Fruit fly (Drosophila melanogaster) whole organism, embryonic: ENCODE measurements around the gene Lamtor5.
A peak's percentile ranks its signal among the peaks of the same experiment; 100 is the strongest.

Experiments used
- Abd-B ChIP-seq: fragments of 200-800 bp; sonication (Bioruptor generic); optimal IDR thresholded peaks from 2 replicates; lab custom pipeline; 2018; ENCODE audit warnings: missing biosample characterization, mild to moderate bottlenecking, missing genetic modification characterization, moderate library complexity
- Adf1 ChIP-seq: fragments of 200-800 bp; sonication (Bioruptor generic); IDR thresholded peaks from 2 replicates; pipeline ENCODE4 v1.3.6; 2022; ENCODE audit warnings: missing biosample characterization, missing genetic modification characterization
- CG10209 ChIP-seq: fragments of 200-800 bp; sonication (Bioruptor generic); optimal IDR thresholded peaks from 3 replicates; lab custom pipeline; 2017; ENCODE audit warnings: missing biosample characterization, mild to moderate bottlenecking, missing genetic modification characterization, missing genetic modification reagents
- CG10654 ChIP-seq: fragments of 200-800 bp; sonication (Bioruptor generic); optimal IDR thresholded peaks from 2 replicates; lab custom pipeline; 2016; ENCODE audit warnings: missing biosample characterization, missing genetic modification characterization
- CG10979 ChIP-seq: fragments of 200-800 bp; sonication (Bioruptor generic); optimal IDR thresholded peaks from 2 replicates; lab custom pipeline; 2018; ENCODE audit warnings: missing biosample characterization, mild to moderate bottlenecking, missing genetic modification characterization, moderate library complexity
- CG12391 ChIP-seq: fragments of 200-800 bp; sonication (Bioruptor generic); optimal IDR thresholded peaks from 3 replicates; lab custom pipeline; 2018; ENCODE audit warnings: missing biosample characterization, mild to moderate bottlenecking, missing genetic modification characterization, moderate library complexity
- CG12659 ChIP-seq: fragments of 200-800 bp; sonication (Bioruptor generic); optimal IDR thresholded peaks from 3 replicates; lab custom pipeline; 2017; ENCODE audit warnings: mild to moderate bottlenecking, missing biosample characterization, missing genetic modification reagents, missing genetic modification characterization
- CG13424 ChIP-seq: fragments of 200-800 bp; sonication (Bioruptor generic); optimal IDR thresholded peaks from 2 replicates; lab custom pipeline; 2019; ENCODE audit warnings: missing biosample characterization, mild to moderate bottlenecking, missing genetic modification characterization, moderate library complexity
- CG15073 ChIP-seq: fragments of 200-800 bp; sonication (Bioruptor generic); optimal IDR thresholded peaks from 2 replicates; lab custom pipeline; 2016; ENCODE audit warnings: missing biosample characterization, missing genetic modification characterization
- CG1529 ChIP-seq: fragments of 200-800 bp; sonication (Bioruptor generic); optimal IDR thresholded peaks from 3 replicates; lab custom pipeline; 2018; ENCODE audit warnings: missing biosample characterization, missing genetic modification characterization
- CG17385 ChIP-seq: fragments of 200-800 bp; sonication (Bioruptor generic); optimal IDR thresholded peaks from 3 replicates; lab custom pipeline; 2018; ENCODE audit warnings: missing biosample characterization, mild to moderate bottlenecking, missing genetic modification characterization
- CG2875 ChIP-seq: fragments of 200-800 bp; sonication (Bioruptor generic); optimal IDR thresholded peaks from 2 replicates; lab custom pipeline; 2017; ENCODE audit warnings: missing biosample characterization, mild to moderate bottlenecking, missing genetic modification characterization, missing genetic modification reagents
- CG3407 ChIP-seq: fragments of 200-800 bp; sonication (Bioruptor generic); optimal IDR thresholded peaks from 2 replicates; lab custom pipeline; 2018; ENCODE audit warnings: missing biosample characterization, mild to moderate bottlenecking, missing genetic modification characterization
- CG5180 ChIP-seq: fragments of 200-800 bp; sonication (Bioruptor generic); optimal IDR thresholded peaks from 3 replicates; lab custom pipeline; 2017; ENCODE audit warnings: missing biosample characterization, missing genetic modification characterization, mild to moderate bottlenecking, moderate library complexity, missing genetic modification reagents
- CG6272 ChIP-seq: fragments of 200-800 bp; sonication (Bioruptor generic); IDR thresholded peaks from 2 replicates; pipeline ENCODE4 v1.3.6; 2022; ENCODE audit warnings: missing biosample characterization, missing genetic modification characterization
- CG6765 ChIP-seq: fragments of 200-800 bp; sonication (Bioruptor generic); optimal IDR thresholded peaks from 3 replicates; lab custom pipeline; 2017; ENCODE audit warnings: missing biosample characterization, mild to moderate bottlenecking, missing genetic modification characterization
- CG8089 ChIP-seq: fragments of 200-800 bp; sonication (Bioruptor generic); optimal IDR thresholded peaks from 3 replicates; lab custom pipeline; 2016; ENCODE audit warnings: missing biosample characterization, missing genetic modification characterization
- CG8359 ChIP-seq: fragments of 200-800 bp; sonication (Bioruptor generic); optimal IDR thresholded peaks from 2 replicates; lab custom pipeline; 2017; ENCODE audit warnings: missing biosample characterization, mild to moderate bottlenecking, missing genetic modification characterization, borderline replicate concordance
- CG9817 ChIP-seq: fragments of 200-800 bp; sonication (Bioruptor generic); optimal IDR thresholded peaks from 2 replicates; lab custom pipeline; 2018; ENCODE audit warnings: missing biosample characterization, mild to moderate bottlenecking, missing genetic modification characterization, moderate library complexity
- Deaf1 ChIP-seq: fragments of 200-800 bp; optimal IDR thresholded peaks from 3 replicates; lab custom pipeline; 2019; ENCODE audit warnings: missing biosample characterization, mild to moderate bottlenecking, missing genetic modification characterization, moderate library complexity
- Dfd ChIP-seq, 2 experiments: fragments of >200 bp; optimal IDR thresholded peaks; 2 replicates each; lab custom pipeline; 2017; ENCODE audit warnings: missing biosample characterization in 2 of 2, missing genetic modification characterization in 2 of 2
- GATAe ChIP-seq: fragments of 200-800 bp; sonication (Bioruptor generic); conservative IDR thresholded peaks from 2 replicates; pipeline ENCODE4 v1.3.6; 2022; ENCODE audit warnings: missing biosample characterization, missing genetic modification characterization
- Hey ChIP-seq: fragments of 200-800 bp; sonication (Bioruptor generic); optimal IDR thresholded peaks from 3 replicates; lab custom pipeline; 2018; ENCODE audit warnings: missing biosample characterization, mild to moderate bottlenecking, missing genetic modification characterization
- Lhr ChIP-seq: fragments of 200-800 bp; sonication (Bioruptor generic); optimal IDR thresholded peaks from 3 replicates; lab custom pipeline; 2017; ENCODE audit warnings: mild to moderate bottlenecking, missing biosample characterization, missing genetic modification reagents, missing genetic modification characterization
- Mad ChIP-seq: fragments of 200-800 bp; sonication (Bioruptor generic); optimal IDR thresholded peaks from 2 replicates; lab custom pipeline; 2016; ENCODE audit warnings: missing biosample characterization, missing genetic modification characterization
- Nf-YC ChIP-seq: fragments of 200-800 bp; optimal IDR thresholded peaks from 3 replicates; lab custom pipeline; 2019; ENCODE audit warnings: missing biosample characterization, mild to moderate bottlenecking, missing genetic modification characterization, moderate library complexity
- Opbp ChIP-seq: fragments of 200-800 bp; sonication (Bioruptor generic); IDR thresholded peaks from 3 replicates; pipeline ENCODE4 v1.3.6; 2022; ENCODE audit warnings: missing biosample characterization, missing genetic modification characterization; ENCODE audit not compliant: partially characterized antibody
- Rx ChIP-seq: fragments of 200-800 bp; sonication (Bioruptor generic); IDR thresholded peaks from 2 replicates; pipeline ENCODE4 v1.3.6; 2022; ENCODE audit warnings: missing biosample characterization, missing genetic modification characterization
- Sin3A ChIP-seq: fragments of >200 bp; optimal IDR thresholded peaks from 2 replicates; lab custom pipeline; 2018
- Six4 ChIP-seq: fragments of 200-800 bp; sonication (Bioruptor generic); optimal IDR thresholded peaks from 2 replicates; lab custom pipeline; 2016; ENCODE audit warnings: missing biosample characterization, missing genetic modification characterization
- Stat92E ChIP-seq, 3 experiments: fragments of >200 bp in 2 of 3; fragments of 200-800 bp in 1 of 3; sonication (Bioruptor generic) in 1 of 3; optimal IDR thresholded peaks; 2 replicates each; lab custom pipeline; 2017 to 2019; ENCODE audit warnings: missing biosample characterization in 3 of 3, missing genetic modification characterization in 3 of 3, mild to moderate bottlenecking in 1 of 3, moderate library complexity in 1 of 3
- ara ChIP-seq: fragments of 200-800 bp; sonication (Bioruptor generic); IDR thresholded peaks from 2 replicates; pipeline ENCODE4 v1.3.6; 2022; ENCODE audit warnings: missing biosample characterization, missing genetic modification characterization
- ash1 ChIP-seq: fragments of 200-800 bp; sonication (Bioruptor generic); optimal IDR thresholded peaks from 2 replicates; lab custom pipeline; 2018; ENCODE audit warnings: missing biosample characterization, mild to moderate bottlenecking, missing genetic modification characterization
- en ChIP-seq: fragments of 200-800 bp; sonication (Bioruptor generic); optimal IDR thresholded peaks from 2 replicates; lab custom pipeline; 2016; ENCODE audit warnings: missing biosample characterization, missing genetic modification characterization
- ewg ChIP-seq: fragments of 200-800 bp; sonication (Bioruptor generic); optimal IDR thresholded peaks from 3 replicates; lab custom pipeline; 2017; ENCODE audit warnings: mild to moderate bottlenecking, missing biosample characterization, missing genetic modification reagents, missing genetic modification characterization
- gem ChIP-seq: fragments of 200-800 bp; sonication (Bioruptor generic); optimal IDR thresholded peaks from 2 replicates; lab custom pipeline; 2019; ENCODE audit warnings: missing biosample characterization, mild to moderate bottlenecking, missing genetic modification characterization, moderate library complexity
- grau ChIP-seq: fragments of 200-800 bp; optimal IDR thresholded peaks from 3 replicates; lab custom pipeline; 2019; ENCODE audit warnings: missing biosample characterization, mild to moderate bottlenecking, missing genetic modification characterization, moderate library complexity
- hkb ChIP-seq, 2 experiments: fragments of 200-800 bp in 1 of 2; fragments of >200 bp in 1 of 2; sonication (Bioruptor generic) in 1 of 2; IDR thresholded peaks in 1 of 2; optimal IDR thresholded peaks in 1 of 2; 2 replicates each; pipeline versions ENCODE4 v1.3.6 to Lab custom; 2017 to 2022; ENCODE audit warnings: missing biosample characterization in 1 of 2, missing genetic modification characterization in 1 of 2
- mirr ChIP-seq: fragments of 200-800 bp; sonication (Bioruptor generic); optimal IDR thresholded peaks from 3 replicates; lab custom pipeline; 2018; ENCODE audit warnings: missing biosample characterization, mild to moderate bottlenecking, missing genetic modification characterization
- nom ChIP-seq: fragments of 200-800 bp; sonication (Bioruptor generic); optimal IDR thresholded peaks from 2 replicates; lab custom pipeline; 2017; ENCODE audit warnings: missing biosample characterization, missing genetic modification characterization, mild to moderate bottlenecking, moderate library complexity, missing genetic modification reagents
- odd ChIP-seq: fragments of 200-800 bp; sonication (Bioruptor generic); optimal IDR thresholded peaks from 2 replicates; lab custom pipeline; 2017; ENCODE audit warnings: missing biosample characterization, mild to moderate bottlenecking, missing genetic modification characterization
- org-1 ChIP-seq: fragments of 200-800 bp; sonication (Bioruptor generic); optimal IDR thresholded peaks from 2 replicates; lab custom pipeline; 2017; ENCODE audit warnings: missing biosample characterization, missing genetic modification characterization
- pb ChIP-seq: fragments of 200-800 bp; sonication (Bioruptor generic); optimal IDR thresholded peaks from 3 replicates; lab custom pipeline; 2016; ENCODE audit warnings: missing biosample characterization, missing genetic modification characterization
- slbo ChIP-seq: fragments of 200-800 bp; sonication (Bioruptor generic); IDR thresholded peaks from 2 replicates; pipeline ENCODE4 v1.3.6; 2022; ENCODE audit warnings: missing biosample characterization, missing genetic modification characterization
- so ChIP-seq: fragments of 200-800 bp; sonication (Bioruptor generic); IDR thresholded peaks from 3 replicates; pipeline ENCODE4 v1.3.6; 2022; ENCODE audit warnings: missing biosample characterization, missing genetic modification characterization
- sug ChIP-seq: fragments of 200-800 bp; optimal IDR thresholded peaks from 2 replicates; lab custom pipeline; 2019; ENCODE audit warnings: missing biosample characterization, mild to moderate bottlenecking, missing genetic modification characterization, moderate library complexity
- usp ChIP-seq: fragments of >200 bp; optimal IDR thresholded peaks from 2 replicates; lab custom pipeline; 2017; ENCODE audit warnings: missing biosample characterization, missing genetic modification characterization
- vfl ChIP-seq: fragments of 200-800 bp; sonication (Bioruptor generic); optimal IDR thresholded peaks from 2 replicates; lab custom pipeline; 2016; ENCODE audit warnings: missing biosample characterization, missing genetic modification characterization
- vvl ChIP-seq: fragments of 200-800 bp; sonication (Bioruptor generic); IDR thresholded peaks from 2 replicates; pipeline ENCODE4 v1.3.6; 2022; ENCODE audit warnings: missing biosample characterization, missing genetic modification characterization

The Lamtor5 gene

DNA sequence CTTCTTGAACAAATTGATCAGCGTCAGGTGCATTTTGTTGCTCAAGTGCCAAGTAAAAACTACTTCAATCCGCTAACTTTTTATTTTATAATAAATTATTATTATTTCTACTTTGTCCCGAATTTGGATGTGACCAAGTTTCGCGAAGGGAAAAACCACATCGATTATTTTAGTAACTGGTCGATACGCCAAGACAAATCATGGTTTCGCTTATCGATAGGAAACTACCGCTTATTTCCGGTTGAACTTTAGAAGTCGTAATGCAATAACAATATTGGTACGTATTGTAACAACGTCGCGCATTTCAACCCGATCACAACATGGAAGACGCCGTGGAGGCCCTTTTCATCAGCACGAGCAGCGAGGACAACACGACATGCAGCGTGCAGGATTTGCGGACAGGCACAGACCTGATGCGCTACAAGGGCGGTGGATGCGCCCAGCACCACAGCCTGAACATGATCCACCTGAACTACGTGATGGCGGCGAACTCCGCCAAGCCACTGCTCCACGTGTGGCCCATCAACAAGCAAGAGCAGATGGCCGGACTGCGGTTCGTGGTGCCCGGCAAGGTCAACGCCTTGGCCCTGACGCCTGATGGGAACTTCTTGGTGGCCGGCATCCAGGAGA lies 18.5 kb upstream of the Lamtor5 start, which contains the start of the genes CG14817 and CG14805 (continued):
- no peak for TF ChIP-seq CG15073
- peak; percentile 70 for TF ChIP-seq Opbp (GFP tag; lab: Robert Waterston, UW)
- peak; percentile 90 for TF ChIP-seq nom (GFP tag; lab: Kevin White, UChicago)
- no peak for TF ChIP-seq Stat92E (GFP tag; optimal IDR thresholded peaks at IDR 0.05; lab: Kevin White, UChicago)
- peak; percentile 76 for TF ChIP-seq CG17385 (GFP tag; lab: Kevin White, UChicago)
- no peak for TF ChIP-seq vfl
- TF ChIP-seq CG12659 (GFP tag; lab: Kevin White, UChicago), result peak; percentile 89
- peak; percentile 63 for TF ChIP-seq CG10979 (tag; lab: Kevin White, UChicago)
- no peak for TF ChIP-seq Sin3A (lab: Kevin White, UChicago)
- TF ChIP-seq so, result 0 out of 3 replicates have a peak, but pooled peaks have one; percentile 29
- no peak for TF ChIP-seq CG8089
- peak; percentile 85 for TF ChIP-seq ash1 (GFP tag; lab: Kevin White, UChicago)
- TF ChIP-seq mirr (GFP tag; lab: Kevin White, UChicago), result peak; percentile 93
- TF ChIP-seq Adf1, result no peak; the same call in 1 of the 2 replicates
- TF ChIP-seq Mad (GFP tag; lab: Kevin White, UChicago), result peak; percentile 43
- TF ChIP-seq en, result peak; percentile 35
- TF ChIP-seq ara (GFP tag; lab: Robert Waterston, UW), result 0 out of 2 replicates have a peak, but pooled peaks have one; percentile 11
- 0 out of 2 replicates have a peak, but pooled peaks have one; percentile 25 for TF ChIP-seq Rx (GFP tag; lab: Robert Waterston, UW)
- no peak for TF ChIP-seq CG6272 (GFP tag; lab: Robert Waterston, UW)
- no peak for TF ChIP-seq Hey (tag; lab: Kevin White, UChicago)
- no peak for TF ChIP-seq hkb (optimal IDR thresholded peaks at IDR 0.05; lab: Kevin White, UChicago)
- TF ChIP-seq hkb (GFP tag; IDR thresholded peaks at IDR 0.05; lab: Robert Waterston, UW), result peak; percentile 59; the same call in 1 of the 2 replicates
- no peak for TF ChIP-seq Abd-B (GFP tag; lab: Kevin White, UChicago)
- peak; percentile 72 for TF ChIP-seq CG10209
- no peak for TF ChIP-seq GATAe (GFP tag; lab: Robert Waterston, UW)
- TF ChIP-seq odd (GFP tag; lab: Kevin White, UChicago), result no peak
- TF ChIP-seq org-1 (GFP tag; lab: Kevin White, UChicago), result peak; percentile 54
- TF ChIP-seq pb (GFP tag; lab: Kevin White, UChicago), result peak; percentile 2
- TF ChIP-seq Deaf1 (tag; lab: Kevin White, UChicago), result peak; percentile 30
- TF ChIP-seq usp (GFP tag; lab: Kevin White, UChicago), result no peak
- no peak for TF ChIP-seq CG5180
- peak; percentile 67 for TF ChIP-seq Nf-YC (tag; lab: Kevin White, UChicago)
- TF ChIP-seq CG10654 (GFP tag; lab: Kevin White, UChicago), result peak; percentile 23
- TF ChIP-seq CG13424 (tag; lab: Kevin White, UChicago), result peak; percentile 47
- no peak for TF ChIP-seq gem (tag; lab: Kevin White, UChicago)
- peak; percentile 50 for TF ChIP-seq CG2875
- peak; percentile 66 for TF ChIP-seq grau (tag; lab: Kevin White, UChicago)
- 0 out of 2 replicates have a peak, but pooled peaks have one; percentile 38 for TF ChIP-seq slbo
- peak; percentile 67 for TF ChIP-seq vvl (GFP tag; lab: Robert Waterston, UW)
- TF ChIP-seq CG1529 (GFP tag; lab: Kevin White, UChicago), result peak; percentile 54
- peak; percentile 20 for TF ChIP-seq ewg (GFP tag; lab: Kevin White, UChicago)
- peak; percentile 31 for TF ChIP-seq CG8359 (GFP tag; lab: Kevin White, UChicago)
- peak; percentile 93 for TF ChIP-seq CG6765 (GFP tag; lab: Kevin White, UChicago)
- TF ChIP-seq CG3407 (GFP tag; lab: Kevin White, UChicago), result no peak
- TF ChIP-seq Six4 (GFP tag; lab: Kevin White, UChicago), result peak; percentile 34
- peak; percentile 54 for TF ChIP-seq CG9817 (tag; lab: Kevin White, UChicago)
- no peak for TF ChIP-seq Dfd (GFP tag; optimal IDR thresholded peaks at IDR 0.05; lab: Kevin White, UChicago)
- peak; percentile 50 for TF ChIP-seq Lhr (GFP tag; lab: Kevin White, UChicago)
- peak; percentile 72 for TF ChIP-seq sug (tag; lab: Kevin White, UChicago)
- TF ChIP-seq CG12391 (tag; lab: Kevin White, UChicago), result peak; percentile 76
